Fruit fly (Drosophila melanogaster) whole organism, pupa: ENCODE results near the gene CG31974.
A peak's percentile ranks its signal among the peaks of the same experiment; 100 is the strongest.

Experiments
- CG10348 ChIP-seq: fragments of 200-800 bp; sonication (Bioruptor generic); IDR thresholded peaks from 2 replicates; pipeline ENCODE4 v1.3.6; 2022; ENCODE audit warnings: missing biosample characterization, missing genetic modification characterization
- CG12605 ChIP-seq: fragments of 200-800 bp; sonication (Bioruptor generic); IDR thresholded peaks from 2 replicates; pipeline ENCODE4 v1.3.6; 2022; ENCODE audit warnings: missing biosample characterization, missing genetic modification characterization
- CG13204 ChIP-seq: fragments of 200-800 bp; sonication (Bioruptor generic); optimal IDR thresholded peaks from 2 replicates; lab custom pipeline; 2018; ENCODE audit warnings: missing biosample characterization, mild to moderate bottlenecking, missing genetic modification characterization, moderate library complexity
- CG14655 ChIP-seq: fragments of 200-800 bp; sonication (Bioruptor generic); optimal IDR thresholded peaks from 3 replicates; lab custom pipeline; 2017; ENCODE audit warnings: mild to moderate bottlenecking, missing biosample characterization, missing genetic modification reagents, missing genetic modification characterization
- CG15710 ChIP-seq: fragments of 200-800 bp; sonication (Bioruptor generic); optimal IDR thresholded peaks from 2 replicates; lab custom pipeline; 2018; ENCODE audit warnings: missing biosample characterization, mild to moderate bottlenecking, missing genetic modification characterization, moderate library complexity
- CG17806 ChIP-seq: fragments of 200-800 bp; sonication (Bioruptor generic); optimal IDR thresholded peaks from 2 replicates; lab custom pipeline; 2018; ENCODE audit warnings: missing biosample characterization, mild to moderate bottlenecking, missing genetic modification characterization, moderate library complexity
- CG32121 ChIP-seq: fragments of 200-800 bp; sonication (Bioruptor generic); IDR thresholded peaks from 2 replicates; pipeline ENCODE4 v1.3.6; 2022; ENCODE audit warnings: missing biosample characterization, missing genetic modification characterization
- CG34367 ChIP-seq: fragments of 200-800 bp; sonication (Bioruptor generic); optimal IDR thresholded peaks from 2 replicates; lab custom pipeline; 2018; ENCODE audit warnings: missing biosample characterization, mild to moderate bottlenecking, missing genetic modification characterization
- CG4496 ChIP-seq: fragments of 200-800 bp; sonication (Bioruptor generic); IDR thresholded peaks from 3 replicates; pipeline ENCODE4 v1.3.6; 2022; ENCODE audit warnings: missing biosample characterization, missing genetic modification characterization
- CG8159 ChIP-seq: fragments of 200-800 bp; sonication (Bioruptor generic); optimal IDR thresholded peaks from 3 replicates; lab custom pipeline; 2018; ENCODE audit warnings: missing biosample characterization, mild to moderate bottlenecking, missing genetic modification characterization, moderate library complexity
- CG8301 ChIP-seq: fragments of 200-800 bp; sonication (Bioruptor generic); optimal IDR thresholded peaks from 2 replicates; lab custom pipeline; 2018; ENCODE audit warnings: missing biosample characterization, mild to moderate bottlenecking, missing genetic modification characterization
- CG9948 ChIP-seq: fragments of 200-800 bp; sonication (Bioruptor generic); optimal IDR thresholded peaks from 2 replicates; lab custom pipeline; 2018; ENCODE audit warnings: missing biosample characterization, mild to moderate bottlenecking, missing genetic modification characterization, moderate library complexity
- D1 ChIP-seq: fragments of 200-800 bp; sonication (Bioruptor generic); optimal IDR thresholded peaks from 2 replicates; lab custom pipeline; 2018; ENCODE audit warnings: missing biosample characterization, mild to moderate bottlenecking, missing genetic modification characterization, moderate library complexity
- EcR ChIP-seq: fragments of 200-800 bp; sonication (Bioruptor generic); optimal IDR thresholded peaks from 3 replicates; lab custom pipeline; 2019; ENCODE audit warnings: missing biosample characterization, missing genetic modification characterization, mild to moderate bottlenecking, moderate library complexity, missing genetic modification reagents
- Ets98B ChIP-seq: fragments of 200-800 bp; sonication (Bioruptor generic); IDR thresholded peaks from 2 replicates; pipeline ENCODE4 v1.3.6; 2022; ENCODE audit warnings: missing biosample characterization, missing genetic modification characterization
- Pif1A ChIP-seq: fragments of 200-800 bp; sonication (Bioruptor generic); optimal IDR thresholded peaks from 3 replicates; lab custom pipeline; 2016; ENCODE audit warnings: missing biosample characterization, missing genetic modification characterization
- Pif1B ChIP-seq: fragments of 200-800 bp; sonication (Bioruptor generic); optimal IDR thresholded peaks from 3 replicates; lab custom pipeline; 2016; ENCODE audit warnings: missing biosample characterization, missing genetic modification characterization
- Snoo ChIP-seq: fragments of 200-800 bp; sonication (Bioruptor generic); optimal IDR thresholded peaks from 3 replicates; lab custom pipeline; 2017; ENCODE audit warnings: missing biosample characterization, mild to moderate bottlenecking, missing genetic modification characterization, inconsistent platforms
- fd96Ca ChIP-seq: fragments of 200-800 bp; sonication (Bioruptor generic); IDR thresholded peaks from 3 replicates; pipeline ENCODE4 v1.3.6; 2022; ENCODE audit warnings: missing biosample characterization, missing genetic modification characterization
- gl ChIP-seq: fragments of 200-800 bp; sonication (Bioruptor generic); optimal IDR thresholded peaks from 2 replicates; lab custom pipeline; 2018; ENCODE audit warnings: missing biosample characterization, mild to moderate bottlenecking, missing genetic modification characterization
- rn ChIP-seq: fragments of 200-800 bp; sonication (Bioruptor generic); IDR thresholded peaks from 2 replicates; pipeline ENCODE4 v1.3.6; 2022; ENCODE audit warnings: missing biosample characterization, missing genetic modification characterization

Gene CG31974

dm6 chr2L:102161-102761 is 40.6 kb downstream of the CG31974 start, which contains the start of gene Creld:
TSS of gene Creld (plus strand) at chr2L:102380.
- TF ChIP-seq CG10348, result no peak
- no peak for TF ChIP-seq Ets98B (GFP tag; lab: Robert Waterston, UW)
- TF ChIP-seq CG34367 (tag; lab: Kevin White, UChicago), result no peak
- TF ChIP-seq CG4496 (GFP tag; lab: Robert Waterston, UW), result no peak
- TF ChIP-seq CG8159 (tag; lab: Kevin White, UChicago), result no peak
- TF ChIP-seq CG9948 (tag; lab: Kevin White, UChicago), result no peak
- TF ChIP-seq CG13204 (GFP tag; lab: Kevin White, UChicago), result no peak
- no peak for TF ChIP-seq Pif1B
- TF ChIP-seq EcR (GFP tag; lab: Kevin White, UChicago), result no peak
- no peak for TF ChIP-seq CG32121 (GFP tag; lab: Robert Waterston, UW)
- no peak for TF ChIP-seq gl (tag; lab: Kevin White, UChicago)
- TF ChIP-seq CG17806 (tag; lab: Kevin White, UChicago), result no peak
- TF ChIP-seq rn (GFP tag; lab: Robert Waterston, UW), result no peak
- TF ChIP-seq D1 (tag; lab: Kevin White, UChicago), result no peak
- TF ChIP-seq Snoo (tag; lab: Kevin White, UChicago), result no peak
- no peak for TF ChIP-seq CG8301 (tag; lab: Kevin White, UChicago)
- no peak for TF ChIP-seq CG14655 (GFP tag; lab: Kevin White, UChicago)
- TF ChIP-seq fd96Ca (GFP tag; lab: Robert Waterston, UW), result no peak
- no peak for TF ChIP-seq CG15710 (tag; lab: Kevin White, UChicago)

dm6 chr2L:94639-95059 is 48.2 kb downstream of the CG31974 start, which contains the start of gene Zir:
TSS of gene Zir (plus strand) at chr2L:94739.
- TF ChIP-seq D1 (tag; lab: Kevin White, UChicago) (no peak), CG8159 (tag; lab: Kevin White, UChicago) (no peak), CG17806 (tag; lab: Kevin White, UChicago) (no peak), Pif1B (no peak), CG13204 (GFP tag; lab: Kevin White, UChicago) (no peak), CG12605 (no peak), CG32121 (GFP tag; lab: Robert Waterston, UW) (no peak)
- TF ChIP-seq, all 21 proteins: peak for 0

DNA sequence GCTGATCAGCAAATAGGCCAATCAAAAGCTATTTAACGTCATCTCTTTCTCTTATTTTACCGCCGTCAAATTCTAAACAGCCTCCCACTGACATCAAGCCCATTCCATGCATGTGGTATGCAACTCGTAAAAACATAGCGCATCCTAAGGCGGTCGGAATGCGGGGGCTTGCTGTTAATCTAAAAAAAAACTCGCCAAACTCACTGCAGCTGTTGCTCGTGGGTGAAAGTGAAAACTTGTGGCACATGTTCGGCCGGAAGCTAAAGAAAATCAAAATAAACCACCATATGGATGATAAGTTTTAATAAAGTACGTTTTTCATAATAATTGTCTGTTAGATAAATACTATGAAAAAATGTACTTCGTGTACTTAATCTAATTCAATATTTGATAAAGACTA is 48.8 kb downstream of the CG31974 start:
- peak; percentile 20; the same call in 1 of the 2 replicates for TF ChIP-seq CG32121 (GFP tag; lab: Robert Waterston, UW)
- no peak for TF ChIP-seq CG10348

- TF ChIP-seq CG13204 (GFP tag; lab: Kevin White, UChicago) (no peak), fd96Ca (GFP tag; lab: Robert Waterston, UW) (0 out of 3 replicates have a peak, but pooled peaks have one; percentile 27), Ets98B (GFP tag; lab: Robert Waterston, UW) (peak; percentile 54; the same call in 1 of the 2 replicates)
These were observed 49.9 kb downstream of the CG31974 start for dm6 chr2L:92993-93392.

- TF ChIP-seq rn (GFP tag; lab: Robert Waterston, UW) (no peak), CG10348 (no peak), EcR (GFP tag; lab: Kevin White, UChicago) (peak; percentile 44), CG32121 (GFP tag; lab: Robert Waterston, UW) (no peak), CG13204 (GFP tag; lab: Kevin White, UChicago) (no peak), Ets98B (GFP tag; lab: Robert Waterston, UW) (peak; percentile 43; the same call in 1 of the 2 replicates), Pif1A (GFP tag; lab: Kevin White, UChicago) (peak; percentile 81), CG12605 (no peak), CG4496 (GFP tag; lab: Robert Waterston, UW) (peak; percentile 80), CG8301 (tag; lab: Kevin White, UChicago) (peak; percentile 86), gl (tag; lab: Kevin White, UChicago) (peak; percentile 82), CG9948 (tag; lab: Kevin White, UChicago) (peak; percentile 78), Snoo (tag; lab: Kevin White, UChicago) (peak; percentile 71), CG17806 (tag; lab: Kevin White, UChicago) (peak; percentile 87), CG15710 (tag; lab: Kevin White, UChicago) (peak; percentile 90), D1 (tag; lab: Kevin White, UChicago) (peak; percentile 57), CG34367 (tag; lab: Kevin White, UChicago) (peak; percentile 87), Pif1B (peak; percentile 87), fd96Ca (GFP tag; lab: Robert Waterston, UW) (no peak; the same call in 2 of the 3 replicates), CG8159 (tag; lab: Kevin White, UChicago) (peak; percentile 87), CG14655 (GFP tag; lab: Kevin White, UChicago) (peak; percentile 90)
These were observed 51.1 kb downstream of the CG31974 start for dm6 chr2L:91830-92229.

DNA sequence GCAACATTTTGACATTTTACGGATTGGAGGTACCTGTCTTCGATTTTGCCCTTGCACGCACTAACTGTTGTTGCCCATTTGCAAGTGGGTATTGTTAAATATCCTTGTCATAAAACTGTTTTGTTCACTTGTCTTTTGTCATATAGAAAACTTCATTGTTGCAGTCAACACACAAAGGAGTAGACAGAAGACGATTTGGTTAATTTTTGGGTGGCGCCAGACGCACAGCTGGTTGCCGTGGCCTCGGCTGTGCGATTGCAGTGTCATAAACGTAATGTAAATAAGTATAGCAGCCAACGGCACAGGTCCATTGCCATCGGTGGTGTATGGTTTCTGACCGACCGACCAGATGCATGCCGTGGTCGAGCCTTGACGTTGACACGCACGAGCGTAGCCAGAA is 51.6 kb downstream of the CG31974 start:
- TF ChIP-seq Pif1A (GFP tag; lab: Kevin White, UChicago) (no peak), CG32121 (GFP tag; lab: Robert Waterston, UW) (no peak), D1 (tag; lab: Kevin White, UChicago) (no peak), CG8301 (tag; lab: Kevin White, UChicago) (no peak), CG8159 (tag; lab: Kevin White, UChicago) (no peak), CG13204 (GFP tag; lab: Kevin White, UChicago) (no peak), CG10348 (no peak), Snoo (tag; lab: Kevin White, UChicago) (no peak), fd96Ca (GFP tag; lab: Robert Waterston, UW) (no peak), gl (tag; lab: Kevin White, UChicago) (no peak), CG34367 (tag; lab: Kevin White, UChicago) (no peak)
